Worm (Caenorhabditis elegans) whole organism, young adult: ENCODE measurements around the gene fbxa-141.

Experiments used
- C17E4.6 ChIP-seq: fragments of 200-800 bp; sonication (Bioruptor generic); IDR thresholded peaks from 2 replicates; pipeline ENCODE4 v1.3.6; 2022; ENCODE audit warnings: missing genetic modification reagents, missing genetic modification characterization, missing compliant biosample characterization
- F22D6.2 ChIP-seq: sonication (generic microtip); optimal IDR thresholded peaks from 2 replicates; lab custom pipeline; 2016; ENCODE audit warnings: mild to moderate bottlenecking, missing genetic modification characterization, missing compliant biosample characterization
- F33H1.4 ChIP-seq: fragments of 200-800 bp; sonication (Bioruptor generic); IDR thresholded peaks from 2 replicates; pipeline ENCODE4 v1.3.6; 2022; ENCODE audit warnings: missing genetic modification reagents, missing genetic modification characterization, missing compliant biosample characterization
- F55B11.4 ChIP-seq: sonication (generic microtip); optimal IDR thresholded peaks from 2 replicates; lab custom pipeline; 2016; ENCODE audit warnings: missing compliant biosample characterization, missing genetic modification characterization, borderline replicate concordance; ENCODE audit not compliant: insufficient read depth
- F57A8.1 ChIP-seq: fragments of 200-800 bp; sonication (Bioruptor generic); optimal IDR thresholded peaks from 2 replicates; lab custom pipeline; 2018; ENCODE audit warnings: mild to moderate bottlenecking, missing genetic modification characterization, moderate library complexity, missing compliant biosample characterization
- K11D2.4 ChIP-seq: fragments of 200-800 bp; sonication (Bioruptor generic); IDR thresholded peaks from 2 replicates; pipeline ENCODE4 v1.3.6; 2022; ENCODE audit warnings: missing genetic modification reagents, missing genetic modification characterization, missing compliant biosample characterization
- T26A5.8 ChIP-seq: sonication (generic microtip); optimal IDR thresholded peaks from 2 replicates; lab custom pipeline; 2016; ENCODE audit warnings: missing genetic modification characterization, missing compliant biosample characterization
- Y53G8AR.9 ChIP-seq: fragments of 200-800 bp; sonication (Bioruptor generic); conservative IDR thresholded peaks from 2 replicates; pipeline ENCODE4 v1.3.6; 2022; ENCODE audit warnings: missing genetic modification reagents, missing genetic modification characterization, missing compliant biosample characterization
- Y67H2A.10 ChIP-seq: fragments of 200-800 bp; sonication (Bioruptor generic); conservative IDR thresholded peaks from 2 replicates; pipeline ENCODE4 v1.3.6; 2022; ENCODE audit warnings: missing genetic modification reagents, missing genetic modification characterization, missing compliant biosample characterization
- ama-1 ChIP-seq, 3 experiments: fragments of 150-350 bp in 1 of 3; sonication (generic microtip) in 2 of 3; optimal IDR thresholded peaks; 2 replicates each; lab custom pipeline; 2014 to 2018; ENCODE audit warnings: missing biosample characterization in 2 of 3, missing genetic modification characterization in 2 of 3, missing genetic modification reagents in 2 of 3
- attf-5 ChIP-seq: fragments of 200-800 bp; sonication (Bioruptor generic); optimal IDR thresholded peaks from 2 replicates; lab custom pipeline; 2018; ENCODE audit warnings: mild to moderate bottlenecking, missing genetic modification characterization, missing compliant biosample characterization
- bed-1 ChIP-seq: fragments of 200-800 bp; sonication (Bioruptor generic); IDR thresholded peaks from 2 replicates; pipeline ENCODE4 v1.3.6; 2022; ENCODE audit warnings: missing genetic modification reagents, missing genetic modification characterization, missing compliant biosample characterization
- cebp-1 ChIP-seq, 2 experiments: fragments of 200-800 bp in 1 of 2; sonication (Bioruptor generic) in 1 of 2; sonication (generic microtip) in 1 of 2; IDR thresholded peaks in 1 of 2; optimal IDR thresholded peaks in 1 of 2; 2 replicates each; pipeline versions ENCODE4 v1.3.6 to Lab custom; 2017 to 2022; ENCODE audit warnings: missing compliant biosample characterization in 2 of 2, missing genetic modification characterization in 2 of 2, mild to moderate bottlenecking in 1 of 2, missing genetic modification reagents in 1 of 2, moderate library complexity in 1 of 2
- cebp-2 ChIP-seq: fragments of 200-800 bp; sonication (Bioruptor generic); IDR thresholded peaks from 2 replicates; pipeline ENCODE4 v1.3.6; 2022; ENCODE audit warnings: missing genetic modification characterization, missing compliant biosample characterization
- ceh-27 ChIP-seq: fragments of 200-800 bp; sonication (Bioruptor generic); optimal IDR thresholded peaks from 2 replicates; lab custom pipeline; 2018; ENCODE audit warnings: mild to moderate bottlenecking, missing genetic modification characterization, moderate library complexity, missing compliant biosample characterization
- ceh-40 ChIP-seq: fragments of 200-800 bp; sonication (Bioruptor generic); IDR thresholded peaks from 2 replicates; pipeline ENCODE4 v1.3.6; 2022; ENCODE audit warnings: missing genetic modification characterization, missing compliant biosample characterization
- ceh-58 ChIP-seq: fragments of 200-800 bp; sonication (Bioruptor generic); IDR thresholded peaks from 2 replicates; pipeline ENCODE4 v1.3.6; 2022; ENCODE audit warnings: missing genetic modification characterization, missing compliant biosample characterization
- ceh-79 ChIP-seq: sonication (generic microtip); optimal IDR thresholded peaks from 2 replicates; lab custom pipeline; 2017; ENCODE audit warnings: mild to moderate bottlenecking, missing genetic modification characterization, missing compliant biosample characterization
- chd-7 ChIP-seq: sonication (generic microtip); optimal IDR thresholded peaks from 2 replicates; lab custom pipeline; 2016; ENCODE audit warnings: mild to moderate bottlenecking, missing genetic modification characterization, moderate library complexity, missing compliant biosample characterization
- ets-4 ChIP-seq: fragments of 200-800 bp; sonication (Bioruptor generic); optimal IDR thresholded peaks from 2 replicates; lab custom pipeline; 2018; ENCODE audit warnings: mild to moderate bottlenecking, missing genetic modification characterization, missing compliant biosample characterization
- hlh-12 ChIP-seq: sonication (generic microtip); optimal IDR thresholded peaks from 2 replicates; lab custom pipeline; 2016; ENCODE audit warnings: missing genetic modification characterization, missing compliant biosample characterization
- hmg-1.2 ChIP-seq: fragments of 200-800 bp; sonication (Bioruptor generic); IDR thresholded peaks from 2 replicates; pipeline ENCODE4 v1.3.6; 2022; ENCODE audit warnings: missing genetic modification reagents, missing genetic modification characterization, missing compliant biosample characterization
- hmg-20 ChIP-seq: fragments of 200-800 bp; sonication (Bioruptor generic); IDR thresholded peaks from 2 replicates; pipeline ENCODE4 v1.3.6; 2022; ENCODE audit warnings: missing genetic modification reagents, missing genetic modification characterization, missing compliant biosample characterization
- let-526 ChIP-seq: fragments of 200-800 bp; sonication (Bioruptor generic); IDR thresholded peaks from 2 replicates; pipeline ENCODE4 v1.3.6; 2022; ENCODE audit warnings: missing genetic modification reagents, missing genetic modification characterization, missing compliant biosample characterization
- lin-26 ChIP-seq: fragments of 200-800 bp; sonication (Bioruptor generic); IDR thresholded peaks from 2 replicates; pipeline ENCODE4 v1.3.6; 2022; ENCODE audit warnings: missing genetic modification reagents, missing genetic modification characterization, missing compliant biosample characterization
- lsl-1 ChIP-seq: fragments of 200-800 bp; sonication (Bioruptor generic); optimal IDR thresholded peaks from 2 replicates; lab custom pipeline; 2018; ENCODE audit warnings: mild to moderate bottlenecking, missing genetic modification characterization, moderate library complexity, missing compliant biosample characterization
- mel-28 ChIP-seq: sonication (generic microtip); optimal IDR thresholded peaks from 2 replicates; lab custom pipeline; 2016; ENCODE audit warnings: borderline replicate concordance, mild to moderate bottlenecking, missing genetic modification characterization, missing compliant biosample characterization
- mes-4 ChIP-seq: sonication (generic microtip); optimal IDR thresholded peaks from 2 replicates; lab custom pipeline; 2016; ENCODE audit warnings: missing genotype, missing genetic modification characterization, missing compliant biosample characterization
- mxl-1 ChIP-seq: sonication (generic microtip); optimal IDR thresholded peaks from 2 replicates; lab custom pipeline; 2016; ENCODE audit warnings: missing genetic modification characterization, missing compliant biosample characterization
- nfya-1 ChIP-seq: sonication (generic microtip); optimal IDR thresholded peaks from 2 replicates; lab custom pipeline; 2017; ENCODE audit warnings: antibody characterized with exemption, missing compliant biosample characterization, missing genetic modification characterization, borderline replicate concordance; ENCODE audit not compliant: insufficient read depth
- nfyb-1 ChIP-seq: fragments of 200-800 bp; sonication (Bioruptor generic); IDR thresholded peaks from 2 replicates; pipeline ENCODE4 v1.3.6; 2022; ENCODE audit warnings: missing genetic modification reagents, missing genetic modification characterization, missing compliant biosample characterization
- nhr-27 ChIP-seq: fragments of 200-800 bp; sonication (Bioruptor generic); optimal IDR thresholded peaks from 2 replicates; lab custom pipeline; 2018; ENCODE audit warnings: mild to moderate bottlenecking, missing genetic modification characterization, moderate library complexity, missing compliant biosample characterization
- pbrm-1 ChIP-seq: fragments of 200-800 bp; sonication (Bioruptor generic); IDR thresholded peaks from 2 replicates; pipeline ENCODE4 v1.3.6; 2022; ENCODE audit warnings: missing genetic modification reagents, missing genetic modification characterization, missing compliant biosample characterization
- pha-4 ChIP-seq: fragments of 150-350 bp; sonication (generic microtip); optimal IDR thresholded peaks from 2 replicates; lab custom pipeline; 2014; ENCODE audit warnings: missing biosample characterization, missing genetic modification reagents, missing genetic modification characterization
- repo-1 ChIP-seq: sonication (generic microtip); optimal IDR thresholded peaks from 2 replicates; lab custom pipeline; 2017; ENCODE audit warnings: mild to moderate bottlenecking, missing genetic modification characterization, missing compliant biosample characterization
- sdz-38 ChIP-seq: sonication (generic microtip); optimal IDR thresholded peaks from 2 replicates; lab custom pipeline; 2016; ENCODE audit warnings: missing genotype, missing genetic modification characterization, missing compliant biosample characterization
- sea-2 ChIP-seq: fragments of 200-800 bp; sonication (Bioruptor generic); IDR thresholded peaks from 2 replicates; pipeline ENCODE4 v1.3.6; 2022; ENCODE audit warnings: missing genetic modification characterization, missing compliant biosample characterization
- snpc-1.1 ChIP-seq: sonication (generic microtip); optimal IDR thresholded peaks from 2 replicates; lab custom pipeline; 2017; ENCODE audit warnings: missing genetic modification characterization, mild to moderate bottlenecking, missing compliant biosample characterization, antibody characterized with exemption, moderate library complexity, missing genotype, missing genetic modification reagents; ENCODE audit not compliant: insufficient read depth
- snpc-4 ChIP-seq, 5 experiments: fragments of 150-350 bp in 1 of 5; sonication (generic microtip) in 4 of 5; optimal IDR thresholded peaks; 2 replicates each; lab custom pipeline; 2014 to 2018; ENCODE audit warnings: missing genetic modification characterization in 5 of 5, missing biosample characterization in 3 of 5, antibody characterized with exemption in 2 of 5, mild to moderate bottlenecking in 2 of 5, missing compliant biosample characterization in 2 of 5, missing genotype in 2 of 5, moderate library complexity in 2 of 5, missing genetic modification reagents in 1 of 5
- somi-1 ChIP-seq: fragments of 200-800 bp; sonication (Bioruptor generic); optimal IDR thresholded peaks from 2 replicates; lab custom pipeline; 2018; ENCODE audit warnings: mild to moderate bottlenecking, missing genetic modification characterization, missing compliant biosample characterization
- tbp1 ChIP-seq: fragments of 200-800 bp; sonication (Bioruptor generic); optimal IDR thresholded peaks from 2 replicates; lab custom pipeline; 2018; ENCODE audit warnings: mild to moderate bottlenecking, missing genetic modification characterization, missing compliant biosample characterization
- unc-62 ChIP-seq: fragments of 150-350 bp; optimal IDR thresholded peaks from 2 replicates; lab custom pipeline; 2014; ENCODE audit warnings: missing biosample characterization, missing genetic modification reagents, missing genetic modification characterization
- zfh-2 ChIP-seq: fragments of 200-800 bp; sonication (Bioruptor generic); conservative IDR thresholded peaks from 2 replicates; pipeline ENCODE4 v1.3.6; 2022; ENCODE audit warnings: missing genetic modification reagents, missing genetic modification characterization, missing compliant biosample characterization
- ztf-25 ChIP-seq: fragments of 200-800 bp; sonication (Bioruptor generic); IDR thresholded peaks from 2 replicates; pipeline ENCODE4 v1.3.6; 2022; ENCODE audit warnings: missing genetic modification reagents, missing genetic modification characterization, missing compliant biosample characterization
- ztf-6 ChIP-seq: fragments of 200-800 bp; sonication (Bioruptor generic); IDR thresholded peaks from 2 replicates; pipeline ENCODE4 v1.3.6; 2022; ENCODE audit warnings: missing genetic modification reagents, missing genetic modification characterization, missing compliant biosample characterization

fbxa-141 gene

ce11 chrX:14503282-14503681, 9.4 kb downstream of the fbxa-141 start:
- TF ChIP-seq unc-62 (GFP tag; lab: Kevin White, UChicago): peak; percentile 24
- no peak for TF ChIP-seq Y67H2A.10 (GFP tag; lab: Robert Waterston, UW)
- TF ChIP-seq lin-26 (GFP tag; lab: Robert Waterston, UW): 0 out of 2 replicates have a peak, but pooled peaks have one; percentile 42

ce11 chrX:14502116-14502587, 10.6 kb downstream of the fbxa-141 start:
- TF ChIP-seq nhr-27 (tag; lab: Kevin White, UChicago) (no peak), T26A5.8 (tag; lab: Kevin White, UChicago) (no peak), ztf-25 (GFP tag; lab: Robert Waterston, UW) (no peak), tbp1 (GFP tag; lab: Kevin White, UChicago) (peak; percentile 43), cebp-2 (no peak), chd-7 (tag; lab: Kevin White, UChicago) (peak; percentile 72), F33H1.4 (GFP tag; lab: Robert Waterston, UW) (no peak), unc-62 (GFP tag; lab: Kevin White, UChicago) (peak; percentile 97), mes-4 (tag; lab: Kevin White, UChicago) (no peak), snpc-1.1 (tag; lab: Kevin White, UChicago) (no peak), hlh-12 (tag; lab: Kevin White, UChicago) (no peak), ztf-6 (GFP tag; lab: Robert Waterston, UW) (no peak), let-526 (GFP tag; lab: Robert Waterston, UW) (peak; percentile 74; the same call in 1 of the 2 replicates), ceh-58 (GFP tag; lab: Robert Waterston, UW) (no peak), hmg-1.2 (GFP tag; lab: Robert Waterston, UW) (no peak), sea-2 (GFP tag; lab: Robert Waterston, UW) (no peak), C17E4.6 (GFP tag; lab: Robert Waterston, UW) (no peak), ets-4 (no peak), repo-1 (tag; lab: Kevin White, UChicago) (no peak), ama-1 (optimal IDR thresholded peaks at IDR 0.05; lab: Kevin White, UChicago) (no peak), ama-1 (GFP tag; optimal IDR thresholded peaks at IDR 0.05; lab: Kevin White, UChicago) (no peak), bed-1 (GFP tag; lab: Robert Waterston, UW) (no peak), nfya-1 (tag; lab: Kevin White, UChicago) (no peak), F57A8.1 (GFP tag; lab: Kevin White, UChicago) (no peak), mxl-1 (tag; lab: Kevin White, UChicago) (no peak), ceh-27 (GFP tag; lab: Kevin White, UChicago) (no peak), F22D6.2 (peak; percentile 44), F55B11.4 (tag; lab: Kevin White, UChicago) (no peak), nfyb-1 (GFP tag; lab: Robert Waterston, UW) (0 out of 2 replicates have a peak, but pooled peaks have one; percentile 28), ceh-40 (GFP tag; lab: Robert Waterston, UW) (no peak), sdz-38 (tag; lab: Kevin White, UChicago) (no peak), zfh-2 (GFP tag; lab: Robert Waterston, UW) (no peak; the same call in 1 of the 2 replicates), Y53G8AR.9 (GFP tag; lab: Robert Waterston, UW) (no peak), ceh-79 (no peak), K11D2.4 (GFP tag; lab: Robert Waterston, UW) (peak; percentile 83), hmg-20 (GFP tag; lab: Robert Waterston, UW) (no peak), lsl-1 (GFP tag; lab: Kevin White, UChicago) (no peak), mel-28 (tag; lab: Kevin White, UChicago) (no peak), attf-5 (GFP tag; lab: Kevin White, UChicago) (peak; percentile 75), pbrm-1 (no peak), snpc-4 (GFP tag; optimal IDR thresholded peaks at IDR 0.05; lab: Kevin White, UChicago) (no peak), snpc-4 (tag; optimal IDR thresholded peaks at IDR 0.05; lab: Kevin White, UChicago) (peak in 2 of 4 experiments; percentile 1 to 40), cebp-1 (GFP tag; IDR thresholded peaks at IDR 0.05; lab: Robert Waterston, UW) (peak; percentile 37; the same call in 1 of the 2 replicates), cebp-1 (tag; optimal IDR thresholded peaks at IDR 0.05; lab: Kevin White, UChicago) (peak; percentile 88), somi-1 (GFP tag; lab: Kevin White, UChicago) (peak; percentile 90), pha-4 (tag; lab: Kevin White, UChicago) (peak; percentile 33)
